ENCODE assay signal across 1 fruit fly cellular context in the genomic region with DNA sequence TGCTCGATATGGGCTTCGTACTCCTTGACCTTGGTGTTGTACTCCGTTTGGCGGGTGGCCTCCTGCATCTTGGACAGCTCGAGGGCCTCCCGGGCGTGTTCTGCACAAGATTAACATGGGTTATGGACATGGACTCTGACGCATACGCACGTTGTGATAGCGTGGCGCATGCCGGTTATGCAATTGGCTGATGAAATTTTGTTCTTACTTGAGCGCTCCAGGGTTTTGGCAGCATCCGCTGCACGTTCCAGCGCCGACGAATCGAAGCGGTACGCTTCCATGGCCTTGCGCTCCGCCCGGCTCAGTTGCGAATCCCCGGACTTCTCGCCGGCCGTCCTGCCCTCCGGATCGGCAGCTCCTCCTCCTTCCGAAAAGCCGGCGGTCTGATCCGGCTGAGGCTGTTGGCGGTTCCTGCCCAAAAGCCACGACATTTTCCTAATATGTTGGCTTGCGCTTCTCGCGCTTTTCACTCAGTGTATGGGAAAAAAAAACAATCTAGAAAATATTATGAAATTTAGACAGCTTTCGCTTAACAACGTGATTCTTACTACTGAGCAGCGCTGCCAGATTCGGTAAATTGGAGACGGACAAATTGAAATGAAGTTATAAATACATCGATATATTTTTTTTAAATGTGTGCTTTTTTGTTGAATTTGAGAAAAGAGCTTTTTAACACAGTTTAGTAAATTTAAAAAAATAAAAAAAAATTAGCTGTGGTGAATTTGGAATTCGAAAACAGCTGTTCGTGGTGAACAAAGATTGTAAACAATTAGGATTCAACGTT.
A peak's percentile ranks its signal among the peaks of the same experiment; 100 is the strongest.
TF ChIP-seq lines count a peak whose summit lies in the region.

Gene bor, minus strand, starts transcription at position 594 of the 784 bp plus-strand sequence.
Gene asun, plus strand, starts transcription at position 750 of the 784 bp plus-strand sequence.

TF ChIP-seq in whole organism, embryonic, 481 proteins besides CTCF, POLR2A, EP300 and RAD21 (continued from another document):
- TF ChIP-seq CG17186 (GFP tag; optimal IDR thresholded peaks at IDR 0.05; lab: Kevin White, UChicago) = no peak
- no peak for TF ChIP-seq Sox100B (GFP tag; optimal IDR thresholded peaks at IDR 0.05; lab: Kevin White, UChicago)
- TF ChIP-seq maf-S (GFP tag; optimal IDR thresholded peaks at IDR 0.05; lab: Kevin White, UChicago) = no peak
- peak; percentile 23; the same call in 1 of the 2 replicates for TF ChIP-seq ara (GFP tag; IDR thresholded peaks at IDR 0.05; lab: Robert Waterston, UW)
- 0 out of 3 replicates have a peak, but pooled peaks have one; percentile 45 for TF ChIP-seq zfh1 (GFP tag; IDR thresholded peaks at IDR 0.05; lab: Robert Waterston, UW)
- TF ChIP-seq CG10366 (GFP tag; IDR thresholded peaks at IDR 0.05; lab: Robert Waterston, UW) = no peak
- TF ChIP-seq CG16863 (GFP tag; optimal IDR thresholded peaks at IDR 0.05; lab: Kevin White, UChicago) = no peak
- TF ChIP-seq CG16813 (GFP tag; IDR thresholded peaks at IDR 0.05; lab: Robert Waterston, UW; ENCODE audit: partially characterized antibody) = peak; percentile 65
- TF ChIP-seq CG6689 (GFP tag; IDR thresholded peaks at IDR 0.05; lab: Robert Waterston, UW) = no peak
- peak; percentile 34 for TF ChIP-seq CG14710 (tag; optimal IDR thresholded peaks at IDR 0.05; lab: Kevin White, UChicago)
- TF ChIP-seq CG3281 (GFP tag; optimal IDR thresholded peaks at IDR 0.05; lab: Kevin White, UChicago) = no peak
- peak; percentile 72 for TF ChIP-seq E2f2 (GFP tag; IDR thresholded peaks at IDR 0.05; lab: Robert Waterston, UW)
- TF ChIP-seq danr (GFP tag; IDR thresholded peaks at IDR 0.05; lab: Robert Waterston, UW) = no peak
- no peak for TF ChIP-seq CG3407 (GFP tag; optimal IDR thresholded peaks at IDR 0.05; lab: Kevin White, UChicago)
- no peak for TF ChIP-seq tup (GFP tag; optimal IDR thresholded peaks at IDR 0.05; lab: Kevin White, UChicago)
- peak; percentile 19 for TF ChIP-seq Xbp1 (GFP tag; optimal IDR thresholded peaks at IDR 0.05; lab: Kevin White, UChicago)
- no peak for TF ChIP-seq Eip74EF (GFP tag; optimal IDR thresholded peaks at IDR 0.05; lab: Kevin White, UChicago)
- no peak for TF ChIP-seq Drgx (GFP tag; IDR thresholded peaks at IDR 0.05; lab: Robert Waterston, UW)
- TF ChIP-seq Nf-YC (tag; optimal IDR thresholded peaks at IDR 0.05; lab: Kevin White, UChicago) = peak; percentile 53
- TF ChIP-seq CG5953 (GFP tag; IDR thresholded peaks at IDR 0.05; lab: Robert Waterston, UW) = no peak
- no peak for TF ChIP-seq Meics (GFP tag; optimal IDR thresholded peaks at IDR 0.05; lab: Kevin White, UChicago)
- no peak for TF ChIP-seq Mad (GFP tag; optimal IDR thresholded peaks at IDR 0.05; lab: Kevin White, UChicago)
- TF ChIP-seq stwl (tag; optimal IDR thresholded peaks at IDR 0.05; lab: Kevin White, UChicago) = peak; percentile 10
- TF ChIP-seq CG14667 (GFP tag; IDR thresholded peaks at IDR 0.05; lab: Robert Waterston, UW) = no peak
- TF ChIP-seq CG4820 (GFP tag; optimal IDR thresholded peaks at IDR 0.05; lab: Kevin White, UChicago) = no peak
- TF ChIP-seq CG9797 (GFP tag; optimal IDR thresholded peaks at IDR 0.05; lab: Kevin White, UChicago) = no peak
- TF ChIP-seq CG6654 (GFP tag; optimal IDR thresholded peaks at IDR 0.05; lab: Kevin White, UChicago) = no peak
- no peak for TF ChIP-seq ham (GFP tag; IDR thresholded peaks at IDR 0.05; lab: Robert Waterston, UW)
- no peak for TF ChIP-seq CG10147 (GFP tag; optimal IDR thresholded peaks at IDR 0.05; lab: Kevin White, UChicago)
- no peak for TF ChIP-seq twi (tag; optimal IDR thresholded peaks at IDR 0.05; lab: Kevin White, UChicago)
- no peak for TF ChIP-seq Elba2 (GFP tag; optimal IDR thresholded peaks at IDR 0.05; lab: Kevin White, UChicago)
- TF ChIP-seq kah (GFP tag; optimal IDR thresholded peaks at IDR 0.05; lab: Kevin White, UChicago) = no peak
- no peak for TF ChIP-seq CG15479 (GFP tag; optimal IDR thresholded peaks at IDR 0.05; lab: Kevin White, UChicago)
- TF ChIP-seq corto (GFP tag; optimal IDR thresholded peaks at IDR 0.05; lab: Kevin White, UChicago) = no peak
- TF ChIP-seq CG1603 (tag; optimal IDR thresholded peaks at IDR 0.05; lab: Kevin White, UChicago) = no peak
- peak; percentile 79 for TF ChIP-seq lbe (GFP tag; optimal IDR thresholded peaks at IDR 0.05; lab: Kevin White, UChicago)
- no peak for TF ChIP-seq Ravus (GFP tag; IDR thresholded peaks at IDR 0.05; lab: Robert Waterston, UW)
- no peak for TF ChIP-seq jumu (GFP tag; optimal IDR thresholded peaks at IDR 0.05; lab: Kevin White, UChicago)
- no peak for TF ChIP-seq Dad (GFP tag; optimal IDR thresholded peaks at IDR 0.05; lab: Kevin White, UChicago)
- TF ChIP-seq pb (GFP tag; optimal IDR thresholded peaks at IDR 0.05; lab: Kevin White, UChicago) = no peak
- TF ChIP-seq CG2678 (tag; optimal IDR thresholded peaks at IDR 0.05; lab: Kevin White, UChicago) = no peak
- no peak for TF ChIP-seq Rx (GFP tag; IDR thresholded peaks at IDR 0.05; lab: Robert Waterston, UW)
- peak; percentile 19; the same call in 1 of the 2 replicates for TF ChIP-seq CG17328 (GFP tag; IDR thresholded peaks at IDR 0.05; lab: Robert Waterston, UW)
- no peak for TF ChIP-seq pita (GFP tag; optimal IDR thresholded peaks at IDR 0.05; lab: Kevin White, UChicago)
- no peak for TF ChIP-seq CG3838 (GFP tag; optimal IDR thresholded peaks at IDR 0.05; lab: Kevin White, UChicago)
- no peak for TF ChIP-seq br (optimal IDR thresholded peaks at IDR 0.05; lab: Kevin White, UChicago)
- peak; percentile 12 for TF ChIP-seq Spps (tag; optimal IDR thresholded peaks at IDR 0.05; lab: Kevin White, UChicago)
- TF ChIP-seq CG10979 (tag; optimal IDR thresholded peaks at IDR 0.05; lab: Kevin White, UChicago) = no peak
- no peak for TF ChIP-seq Gsc (GFP tag; IDR thresholded peaks at IDR 0.05; lab: Robert Waterston, UW)
- no peak for TF ChIP-seq Hmx (GFP tag; optimal IDR thresholded peaks at IDR 0.05; lab: Kevin White, UChicago)
- no peak for TF ChIP-seq al (GFP tag; IDR thresholded peaks at IDR 0.05; lab: Robert Waterston, UW)
- TF ChIP-seq sim (GFP tag; IDR thresholded peaks at IDR 0.05; lab: Robert Waterston, UW) = no peak
- TF ChIP-seq CG17359 (tag; optimal IDR thresholded peaks at IDR 0.05; lab: Kevin White, UChicago) = peak; percentile 29
- no peak for TF ChIP-seq ken (GFP tag; IDR thresholded peaks at IDR 0.05; lab: Robert Waterston, UW)
- no peak for TF ChIP-seq Deaf1 (tag; optimal IDR thresholded peaks at IDR 0.05; lab: Kevin White, UChicago)
- peak; percentile 89 for TF ChIP-seq unc-4 (GFP tag; IDR thresholded peaks at IDR 0.05; lab: Robert Waterston, UW; ENCODE audit: partially characterized antibody)
- TF ChIP-seq sna (GFP tag; IDR thresholded peaks at IDR 0.05; lab: Robert Waterston, UW; ENCODE audit: partially characterized antibody) = peak; percentile 64
- TF ChIP-seq Dip3 (GFP tag; optimal IDR thresholded peaks at IDR 0.05; lab: Kevin White, UChicago) = no peak
- TF ChIP-seq CG6765 (GFP tag; optimal IDR thresholded peaks at IDR 0.05; lab: Kevin White, UChicago) = no peak
- 0 out of 2 replicates have a peak, but pooled peaks have one; percentile 19 for TF ChIP-seq sob (GFP tag; IDR thresholded peaks at IDR 0.05; lab: Robert Waterston, UW)
- no peak for TF ChIP-seq gfzf (GFP tag; optimal IDR thresholded peaks at IDR 0.05; lab: Kevin White, UChicago)
- no peak for TF ChIP-seq Trl (optimal IDR thresholded peaks at IDR 0.05; lab: Kevin White, UChicago)
- no peak for TF ChIP-seq Trl (GFP tag; optimal IDR thresholded peaks at IDR 0.05; lab: Kevin White, UChicago)
- no peak for TF ChIP-seq CG10462 (GFP tag; optimal IDR thresholded peaks at IDR 0.05; lab: Kevin White, UChicago)
- TF ChIP-seq otp (GFP tag; IDR thresholded peaks at IDR 0.05; lab: Robert Waterston, UW) = no peak
- TF ChIP-seq esg (GFP tag; conservative IDR thresholded peaks at IDR 0.05; lab: Robert Waterston, UW) = no peak
- peak; percentile 56 for TF ChIP-seq CG2712 (tag; optimal IDR thresholded peaks at IDR 0.05; lab: Kevin White, UChicago)
- TF ChIP-seq Opbp (GFP tag; IDR thresholded peaks at IDR 0.05; lab: Robert Waterston, UW; ENCODE audit: partially characterized antibody) = peak; percentile 62; the same call in 2 of the 3 replicates
- no peak for TF ChIP-seq CG14965 (GFP tag; optimal IDR thresholded peaks at IDR 0.05; lab: Kevin White, UChicago; ENCODE audit: borderline replicate concordance)
- peak; percentile 2 to 85 for TF ChIP-seq crp (GFP tag; optimal IDR thresholded peaks at IDR 0.05; lab: Kevin White, UChicago)
- no peak for TF ChIP-seq salm (tag; optimal IDR thresholded peaks at IDR 0.05; lab: Kevin White, UChicago)
- TF ChIP-seq CG12942 (GFP tag; optimal IDR thresholded peaks at IDR 0.05; lab: Kevin White, UChicago) = no peak
- TF ChIP-seq gcm2 (GFP tag; optimal IDR thresholded peaks at IDR 0.05; lab: Kevin White, UChicago) = no peak
- TF ChIP-seq CG11085 (GFP tag; IDR thresholded peaks at IDR 0.05; lab: Robert Waterston, UW) = no peak
- TF ChIP-seq ac (GFP tag; optimal IDR thresholded peaks at IDR 0.05; lab: Kevin White, UChicago) = no peak
- no peak for TF ChIP-seq CG10654 (GFP tag; optimal IDR thresholded peaks at IDR 0.05; lab: Kevin White, UChicago)
- TF ChIP-seq sisA (GFP tag; IDR thresholded peaks at IDR 0.05; lab: Robert Waterston, UW) = no peak
- peak; percentile 46 for TF ChIP-seq CG2116 (GFP tag; optimal IDR thresholded peaks at IDR 0.05; lab: Kevin White, UChicago)
- TF ChIP-seq Kr (GFP tag; optimal IDR thresholded peaks at IDR 0.05; lab: Kevin White, UChicago) = no peak
- TF ChIP-seq CG6813 (GFP tag; optimal IDR thresholded peaks at IDR 0.05; lab: Kevin White, UChicago) = no peak
- TF ChIP-seq ci (GFP tag; IDR thresholded peaks at IDR 0.05; lab: Robert Waterston, UW) = no peak
- no peak for TF ChIP-seq luna (GFP tag; optimal IDR thresholded peaks at IDR 0.05; lab: Kevin White, UChicago)
- peak; percentile 42; the same call in 1 of the 3 replicates for TF ChIP-seq HLH4C (GFP tag; IDR thresholded peaks at IDR 0.05; lab: Robert Waterston, UW; ENCODE audit: partially characterized antibody)
- TF ChIP-seq CG2202 (tag; optimal IDR thresholded peaks at IDR 0.05; lab: Kevin White, UChicago) = no peak
- TF ChIP-seq ttk (GFP tag; IDR thresholded peaks at IDR 0.05; lab: Robert Waterston, UW) = no peak
- no peak for TF ChIP-seq CG8290 (GFP tag; optimal IDR thresholded peaks at IDR 0.05; lab: Kevin White, UChicago)
- TF ChIP-seq CG8290 (tag; optimal IDR thresholded peaks at IDR 0.05; lab: Kevin White, UChicago) = no peak
- no peak for TF ChIP-seq lmd (GFP tag; IDR thresholded peaks at IDR 0.05; lab: Robert Waterston, UW)
- no peak for TF ChIP-seq pros (GFP tag; optimal IDR thresholded peaks at IDR 0.05; lab: Kevin White, UChicago)
- TF ChIP-seq CG18619 (GFP tag; optimal IDR thresholded peaks at IDR 0.05; lab: Kevin White, UChicago) = no peak
- TF ChIP-seq Hr3 (GFP tag; optimal IDR thresholded peaks at IDR 0.05; lab: Kevin White, UChicago) = no peak
- TF ChIP-seq CG18262 (tag; optimal IDR thresholded peaks at IDR 0.05; lab: Kevin White, UChicago) = peak; percentile 30
- no peak for TF ChIP-seq ranshi (GFP tag; IDR thresholded peaks at IDR 0.05; lab: Robert Waterston, UW)
- no peak for TF ChIP-seq Camta (GFP tag; optimal IDR thresholded peaks at IDR 0.05; lab: Kevin White, UChicago)
- TF ChIP-seq Dek (tag; optimal IDR thresholded peaks at IDR 0.05; lab: Kevin White, UChicago) = peak; percentile 7
- no peak for TF ChIP-seq gcm (GFP tag; optimal IDR thresholded peaks at IDR 0.05; lab: Kevin White, UChicago)
- no peak for TF ChIP-seq CG5245 (GFP tag; optimal IDR thresholded peaks at IDR 0.05; lab: Kevin White, UChicago)
